Fruit fly (Drosophila melanogaster) ovary, adult (tissue): Measurements from ENCODE around the gene Prosbeta3.

Source experiments
- CG17801 ChIP-seq: fragments of 200-800 bp; optimal IDR thresholded peaks from 2 replicates; lab custom pipeline; 2019; ENCODE audit warnings: missing biosample characterization, mild to moderate bottlenecking, missing genetic modification characterization, moderate library complexity; ENCODE audit not compliant: partially characterized antibody

The Prosbeta3 gene

DNA sequence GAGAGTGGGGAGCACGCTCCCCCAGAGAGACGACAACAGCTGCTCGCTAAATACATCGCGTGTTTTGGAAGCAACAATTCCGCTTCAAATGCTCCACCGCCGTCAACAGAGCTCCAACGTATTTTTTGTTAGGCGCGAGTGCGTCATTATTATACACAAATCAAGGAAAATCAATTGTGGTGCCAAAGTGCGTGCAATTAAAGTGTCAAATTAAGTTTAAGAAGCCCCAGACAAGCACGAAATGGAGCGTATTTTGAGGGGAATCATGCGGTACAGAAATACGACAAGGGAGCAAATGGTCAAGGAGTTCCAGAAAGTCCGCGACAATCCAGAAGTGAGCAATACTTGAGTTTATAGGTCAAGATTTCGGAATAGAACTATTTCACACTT lies 25.3 kb downstream of the Prosbeta3 start, which contains the start of gene CAHbeta:
CAHbeta (plus strand) TSS at position 85 of the 390 bp plus-strand sequence.
- peak; percentile 72 for TF ChIP-seq CG17801 (GFP tag; lab: Kevin White, UChicago)

DNA sequence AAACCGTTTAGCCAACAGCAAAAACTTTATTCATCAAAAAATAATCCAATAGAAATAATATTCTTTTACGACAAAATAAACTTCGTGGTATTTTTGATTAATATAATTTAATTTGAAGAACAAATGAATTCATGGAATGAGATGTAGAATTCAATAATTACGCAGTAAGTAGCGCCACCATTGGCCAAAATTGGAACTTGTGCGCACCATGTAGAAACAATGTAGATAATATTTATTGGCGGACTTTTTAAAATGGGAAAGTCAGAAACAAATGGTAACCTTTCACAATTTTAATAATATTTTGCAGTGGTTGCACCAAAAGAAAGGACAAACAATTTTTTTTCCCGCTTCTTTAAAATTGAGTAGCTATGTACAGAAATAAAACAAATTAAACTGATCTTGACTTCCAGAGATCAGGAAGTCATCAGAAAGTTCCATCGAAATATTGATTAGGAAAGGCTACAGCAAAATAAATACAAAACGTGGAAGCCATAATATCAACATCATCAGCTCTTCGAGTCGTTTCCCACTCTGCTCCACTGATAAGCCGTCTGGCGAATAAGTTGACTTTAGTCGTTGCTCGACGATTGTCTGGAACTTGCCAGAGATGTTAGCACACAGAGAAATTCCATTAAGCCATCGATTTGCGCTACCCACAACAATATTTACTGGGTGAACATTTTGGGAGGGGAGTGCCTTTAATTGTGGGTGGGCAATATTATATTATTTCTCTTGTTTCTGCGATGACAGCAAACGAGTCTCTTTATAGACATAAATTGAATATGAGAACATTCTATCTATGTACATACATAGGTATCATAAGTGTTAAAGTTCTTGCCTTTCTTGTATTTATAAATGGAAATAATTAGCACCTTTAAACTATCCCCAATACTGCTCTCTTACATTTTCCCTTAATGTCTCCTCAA lies 25.9 kb downstream of the Prosbeta3 start:
- no peak for TF ChIP-seq CG17801 (GFP tag; lab: Kevin White, UChicago)

DNA sequence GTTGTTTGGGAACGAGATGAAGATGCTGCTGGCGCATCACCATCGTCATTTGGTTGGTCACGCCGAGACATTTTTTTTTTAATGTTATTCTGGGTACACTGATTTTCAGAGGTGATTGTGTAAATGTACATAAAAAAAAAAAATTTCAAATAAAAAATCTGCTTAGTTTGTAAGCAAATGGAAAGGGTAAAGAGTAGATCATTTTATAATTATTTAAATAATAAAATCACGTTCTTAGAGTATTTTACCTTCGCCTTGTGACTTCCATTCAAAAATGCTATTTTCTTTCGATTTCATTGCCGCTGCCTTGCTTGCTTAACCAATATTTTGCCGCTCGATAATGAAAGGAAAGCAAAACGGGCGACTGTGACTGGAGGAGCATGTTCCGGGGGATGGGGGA lies 27.3 kb downstream of the Prosbeta3 start:
- TF ChIP-seq CG17801 (GFP tag; lab: Kevin White, UChicago): no peak

DNA sequence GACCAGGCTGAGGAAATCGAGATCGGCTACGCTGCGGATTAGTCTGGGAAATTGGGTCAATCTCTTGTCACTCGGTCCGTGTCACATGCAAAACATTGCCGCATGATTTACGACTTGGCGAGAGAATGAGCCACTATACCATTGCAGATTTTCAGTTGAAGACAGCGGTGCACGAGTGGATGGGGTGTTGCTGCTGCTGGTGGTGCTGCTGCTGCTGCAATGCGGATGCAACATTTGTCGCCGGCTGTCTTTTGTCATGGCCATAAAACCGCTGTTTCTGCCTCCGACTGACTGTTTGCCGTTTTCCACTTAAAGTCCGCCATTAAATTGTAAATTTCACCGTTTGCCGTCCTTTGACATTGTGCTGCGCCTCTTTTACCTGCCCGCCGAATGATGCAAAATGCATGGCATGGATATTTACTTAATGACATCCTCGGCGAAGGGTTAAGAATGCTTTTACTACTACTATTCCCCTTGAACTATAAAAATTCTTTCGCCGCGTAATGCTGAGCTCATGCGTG lies 29.9 kb downstream of the Prosbeta3 start:
- TF ChIP-seq CG17801 (GFP tag; lab: Kevin White, UChicago): no peak

DNA sequence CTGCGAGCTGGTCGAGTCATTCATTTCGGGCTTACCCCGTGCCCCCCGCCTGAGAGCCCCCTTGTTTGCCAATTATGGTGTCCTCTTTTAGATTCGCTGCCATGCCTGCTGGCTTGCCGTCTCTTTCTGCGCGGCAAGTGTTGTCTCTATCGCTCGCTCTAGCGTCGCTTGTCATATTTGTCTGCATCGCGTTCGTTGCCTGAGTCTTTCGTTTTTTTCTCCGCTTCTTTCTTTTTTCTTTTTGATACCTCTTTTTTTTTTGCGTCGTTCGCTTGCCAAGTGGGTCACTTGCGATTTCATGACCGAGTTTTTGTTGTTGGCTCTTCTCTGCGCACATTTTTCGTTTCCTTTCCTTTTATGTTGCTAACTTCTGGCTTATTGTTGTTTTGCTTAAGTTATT lies 34.2 kb downstream of the Prosbeta3 start:
- no peak for TF ChIP-seq CG17801 (GFP tag; lab: Kevin White, UChicago)

DNA sequence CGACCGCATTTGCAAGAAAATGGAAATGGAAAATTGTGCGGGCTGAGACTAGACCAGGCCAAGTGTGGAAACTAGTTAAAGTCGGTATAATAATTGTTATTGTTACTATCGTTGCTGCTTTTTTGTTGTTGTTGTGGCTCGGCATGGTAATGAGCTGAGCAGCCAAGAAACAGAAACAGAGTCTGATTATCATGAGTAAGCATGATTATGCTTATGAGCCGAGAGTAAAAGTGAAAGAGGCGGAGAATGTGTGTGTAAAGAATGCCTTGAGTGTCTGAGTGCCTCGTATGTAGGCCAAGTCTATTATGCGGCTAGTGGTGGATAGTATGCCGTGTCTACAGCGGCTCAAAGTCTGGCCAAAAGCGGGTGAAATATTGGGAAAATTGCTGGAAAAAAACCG lies 35.3 kb downstream of the Prosbeta3 start:
- TF ChIP-seq CG17801 (GFP tag; lab: Kevin White, UChicago): no peak

DNA sequence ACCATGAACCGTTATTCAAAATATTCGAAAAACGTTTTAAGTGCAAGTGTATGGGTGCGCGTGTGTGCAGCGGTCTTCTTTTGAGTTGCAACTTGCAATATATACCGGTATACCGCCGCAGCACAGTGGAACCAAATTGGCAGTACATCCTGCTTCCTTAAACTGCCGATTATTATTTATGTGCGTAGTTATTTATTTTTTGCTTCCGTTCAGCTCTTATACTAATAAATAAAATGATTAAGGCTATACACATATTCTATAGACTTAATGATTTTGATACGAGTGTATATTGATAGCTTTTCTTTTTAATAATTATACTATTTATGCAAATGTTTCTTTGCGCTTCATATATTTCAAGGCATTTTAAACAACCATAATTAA lies 36.1 kb downstream of the Prosbeta3 start:
- no peak for TF ChIP-seq CG17801 (GFP tag; lab: Kevin White, UChicago)

DNA sequence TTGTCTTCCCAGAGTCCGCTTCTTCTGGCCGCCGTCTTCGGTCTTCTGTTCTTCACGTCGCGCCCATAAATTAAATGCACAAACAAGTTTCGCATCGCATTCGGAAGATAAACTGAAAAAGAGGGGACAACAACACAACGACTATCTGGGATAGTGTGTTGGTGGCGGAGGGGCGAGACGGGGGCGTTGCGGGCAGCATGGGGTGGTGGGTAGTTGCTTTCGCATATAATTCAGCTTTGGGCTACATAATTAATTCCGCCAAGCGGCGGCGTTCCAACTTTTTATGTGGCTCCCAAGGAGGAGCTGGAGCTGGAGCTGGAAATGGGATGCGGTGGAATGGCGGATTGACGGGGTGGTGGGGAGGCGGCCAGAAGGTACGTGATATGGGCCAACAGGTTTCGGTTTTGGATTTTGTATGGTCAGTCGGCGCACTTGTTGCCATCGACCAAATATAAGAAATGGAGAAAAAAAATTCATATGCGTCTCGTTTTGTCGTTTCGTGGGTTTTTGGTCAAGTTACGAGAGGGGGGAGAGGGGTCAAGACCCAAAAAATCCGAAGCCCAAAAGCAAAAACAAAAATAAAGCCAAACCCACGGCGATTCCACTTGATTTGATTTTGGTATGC lies 36.6 kb downstream of the Prosbeta3 start:
- TF ChIP-seq CG17801 (GFP tag; lab: Kevin White, UChicago): no peak

DNA sequence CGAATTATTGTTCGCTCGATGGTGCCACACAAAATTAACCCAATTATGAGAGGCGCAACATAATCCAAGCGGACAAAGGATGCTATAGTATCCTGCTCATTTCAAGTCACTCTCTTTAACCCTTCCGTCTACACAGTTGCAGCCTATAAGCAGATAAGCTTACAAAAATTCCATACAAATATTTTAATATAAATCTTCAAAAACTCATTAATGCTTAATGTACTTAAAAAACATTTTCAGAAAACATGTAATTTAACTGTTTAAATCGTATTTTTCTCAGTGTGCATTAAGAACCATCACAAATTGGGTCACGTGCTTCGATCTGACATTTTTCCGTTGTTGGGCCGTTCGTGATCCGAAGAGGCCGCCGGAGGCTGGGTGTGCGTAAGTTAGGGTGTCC lies 37.2 kb downstream of the Prosbeta3 start:
- TF ChIP-seq CG17801 (GFP tag; lab: Kevin White, UChicago): no peak

DNA sequence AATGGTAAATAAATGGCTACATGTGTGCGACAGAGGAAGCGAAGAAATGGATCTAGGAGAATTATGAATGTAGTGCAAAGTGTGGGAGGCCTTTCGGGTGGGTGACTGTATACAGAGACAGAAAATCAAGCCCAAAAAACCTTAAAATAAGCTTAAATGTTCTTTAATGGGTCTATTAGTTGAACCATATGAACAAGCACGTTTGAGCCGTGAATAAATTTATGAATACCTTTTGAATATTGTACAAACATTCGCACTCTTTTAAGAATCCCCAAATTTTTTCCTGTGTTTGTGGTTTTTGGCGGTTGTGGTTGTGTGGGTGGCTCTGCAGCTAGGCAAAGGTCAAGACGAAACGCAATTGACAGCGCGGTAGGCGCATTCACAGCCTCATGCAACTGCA lies 39.4 kb downstream of the Prosbeta3 start:
- no peak for TF ChIP-seq CG17801 (GFP tag; lab: Kevin White, UChicago)

DNA sequence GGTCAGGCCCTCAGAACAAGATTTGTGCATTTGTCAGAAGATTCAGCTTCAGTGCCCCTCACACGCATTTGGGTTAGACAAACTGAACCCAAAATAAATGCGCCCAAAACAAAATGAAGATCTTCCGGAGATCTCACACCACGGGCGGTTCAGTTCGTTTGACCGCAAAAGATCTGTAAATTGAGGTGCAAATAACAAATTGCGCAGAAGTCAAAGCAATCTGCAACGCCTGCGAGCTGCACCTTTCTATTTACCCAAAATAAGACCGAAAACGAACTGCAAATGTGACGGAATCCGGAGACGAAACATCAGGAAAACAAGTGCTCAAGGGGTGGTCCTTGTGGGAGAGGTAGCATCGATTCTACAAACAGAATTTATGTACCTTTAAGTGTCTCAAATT lies 40.5 kb downstream of the Prosbeta3 start:
- TF ChIP-seq CG17801 (GFP tag; lab: Kevin White, UChicago): no peak

DNA sequence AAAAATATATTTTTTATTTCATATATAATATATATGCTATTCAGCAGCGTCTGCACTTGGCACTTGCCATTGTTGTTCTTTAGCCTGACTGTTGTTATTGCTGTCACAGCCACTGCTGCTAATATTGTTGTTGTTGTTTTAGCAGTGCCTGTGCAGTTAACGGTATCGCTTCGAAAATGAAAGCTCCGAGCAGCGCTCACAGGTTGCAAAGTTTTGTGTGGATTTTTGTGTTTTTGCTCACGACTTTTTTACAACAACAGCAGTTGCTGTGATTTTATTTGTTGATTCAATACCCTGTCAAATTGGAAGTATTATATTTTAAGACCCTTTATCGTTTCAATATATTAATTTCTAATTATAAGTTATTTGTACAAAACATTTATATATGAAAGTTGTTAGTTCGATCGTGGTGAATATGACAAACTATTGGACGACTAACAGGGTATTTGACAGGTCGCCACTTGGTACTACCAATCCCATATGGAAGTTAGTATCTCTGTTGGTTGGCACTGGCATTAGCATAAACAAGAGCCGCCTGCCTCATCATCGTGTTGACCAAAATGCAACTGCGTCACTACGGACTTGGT lies 42.2 kb downstream of the Prosbeta3 start:
- TF ChIP-seq CG17801 (GFP tag; lab: Kevin White, UChicago): no peak

DNA sequence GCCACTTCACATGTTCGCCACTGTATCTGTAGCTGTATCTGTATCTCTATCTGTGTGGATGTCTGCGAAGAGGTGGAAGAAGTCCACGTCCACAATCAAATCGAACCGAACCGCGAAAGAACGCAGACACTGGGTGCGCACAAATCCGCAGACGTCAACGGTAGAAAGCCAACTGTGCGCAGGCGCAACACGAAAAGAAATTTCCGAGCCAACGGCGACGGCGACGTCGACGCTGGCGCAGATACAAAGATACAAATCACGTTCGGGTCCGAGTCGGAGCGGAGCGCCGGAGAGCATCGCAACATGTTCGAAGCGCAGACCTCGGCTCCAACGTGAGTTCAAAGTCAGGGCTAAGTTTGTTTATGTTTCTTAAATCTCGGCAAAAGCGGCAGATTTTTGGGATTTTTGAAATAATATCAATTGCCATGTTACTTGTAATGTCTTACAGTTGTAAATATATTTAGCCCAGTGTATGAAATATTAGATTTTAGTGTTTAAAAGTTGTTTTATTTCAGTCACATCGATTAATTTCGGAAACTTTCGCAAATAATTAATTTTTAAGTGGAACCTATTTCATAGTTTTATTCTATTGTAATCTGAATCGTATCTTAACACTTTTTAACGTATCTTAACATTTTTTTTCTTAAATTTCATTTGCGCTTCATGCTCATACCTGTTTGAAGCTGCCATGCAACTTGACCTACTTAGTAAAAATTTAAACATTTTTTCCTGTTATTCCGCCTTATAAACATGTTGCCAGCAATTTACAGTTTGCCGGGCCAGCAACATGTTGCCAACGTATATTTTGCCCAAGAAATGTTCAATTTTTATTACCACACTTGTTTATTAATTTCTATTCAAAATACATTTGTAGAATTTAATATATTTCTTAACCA lies 42.9 kb downstream of the Prosbeta3 start, which contains the start of gene ich:
ich (minus strand) TSS at position 178 of the 896 bp plus-strand sequence.
- no peak for TF ChIP-seq CG17801 (GFP tag; lab: Kevin White, UChicago)

DNA sequence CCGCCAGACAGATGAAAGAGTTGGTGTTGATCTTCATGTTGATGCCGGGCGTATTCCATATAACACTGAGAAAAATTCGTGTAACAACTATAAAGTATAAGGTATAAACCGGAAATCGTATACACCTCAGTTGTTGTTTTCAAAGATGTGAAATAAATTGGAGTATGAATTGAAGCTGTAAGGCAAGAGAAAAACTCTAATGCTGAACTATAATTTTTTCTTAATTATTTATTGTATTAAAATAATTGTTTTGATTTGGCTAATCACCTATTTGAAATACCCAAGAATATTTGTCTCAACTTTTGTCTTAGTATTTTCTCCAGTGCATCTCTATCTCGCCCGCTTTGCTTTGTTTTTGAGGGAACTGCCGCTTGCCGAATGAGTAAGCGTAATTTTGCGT lies 45.7 kb downstream of the Prosbeta3 start:
- no peak for TF ChIP-seq CG17801 (GFP tag; lab: Kevin White, UChicago)
